Worm (Caenorhabditis elegans) whole organism, late embryonic: ENCODE measurements around the gene fbxa-155.

ENCODE experiments used
- K09A11.1 ChIP-seq: sonication (generic microtip); optimal IDR thresholded peaks from 2 replicates; lab custom pipeline; 2017; ENCODE audit warnings: antibody characterized with exemption, mild to moderate bottlenecking, missing genetic modification characterization, missing compliant biosample characterization; ENCODE audit not compliant: insufficient read depth
- T23F11.4 ChIP-seq: fragments of 200-800 bp; sonication (Bioruptor generic); optimal IDR thresholded peaks from 2 replicates; lab custom pipeline; 2018; ENCODE audit warnings: mild to moderate bottlenecking, missing genetic modification characterization, missing compliant biosample characterization
- Y22D7AL.16 ChIP-seq: sonication (generic microtip); optimal IDR thresholded peaks from 2 replicates; lab custom pipeline; 2016; ENCODE audit warnings: missing genetic modification characterization, missing compliant biosample characterization
- fkh-10 ChIP-seq: fragments of 150-350 bp; optimal IDR thresholded peaks from 2 replicates; lab custom pipeline; 2014; ENCODE audit warnings: missing biosample characterization, missing genetic modification reagents, missing genetic modification characterization
- madf-2 ChIP-seq: sonication (generic microtip); optimal IDR thresholded peaks from 2 replicates; lab custom pipeline; 2017; ENCODE audit warnings: missing genetic modification characterization, missing compliant biosample characterization
- nhr-11 ChIP-seq: fragments of 150-350 bp; optimal IDR thresholded peaks from 2 replicates; lab custom pipeline; 2014; ENCODE audit warnings: missing biosample characterization, missing genetic modification characterization
- pat-9 ChIP-seq: fragments of 200-800 bp; sonication (Bioruptor generic); optimal IDR thresholded peaks from 2 replicates; lab custom pipeline; 2018; ENCODE audit warnings: mild to moderate bottlenecking, missing genetic modification characterization, moderate library complexity, missing compliant biosample characterization
- sdc-2 ChIP-seq: sonication (generic microtip); optimal IDR thresholded peaks from 2 replicates; lab custom pipeline; 2016; ENCODE audit warnings: missing genotype, missing genetic modification characterization, missing compliant biosample characterization
- tbx-7 ChIP-seq: sonication (generic microtip); optimal IDR thresholded peaks from 2 replicates; lab custom pipeline; 2016; ENCODE audit warnings: missing genotype, missing genetic modification characterization, missing compliant biosample characterization

- TF ChIP-seq fkh-10 (GFP tag; lab: Kevin White, UChicago), result no peak
- no peak for TF ChIP-seq pat-9 (tag; lab: Kevin White, UChicago)
- no peak for TF ChIP-seq T23F11.4 (GFP tag; lab: Kevin White, UChicago)
- no peak for TF ChIP-seq madf-2 (tag; lab: Kevin White, UChicago)
- TF ChIP-seq K09A11.1 (tag; lab: Kevin White, UChicago), result no peak
- TF ChIP-seq sdc-2, result no peak
- TF ChIP-seq Y22D7AL.16, result no peak
- no peak for TF ChIP-seq nhr-11 (tag; lab: Kevin White, UChicago)
- no peak for TF ChIP-seq tbx-7 (tag; lab: Kevin White, UChicago)
These were observed 9.6 kb downstream of the fbxa-155 start, which contains the start of gene C05B5.2 for ce11 chrIII:10000428-10000827.
